Worm (Caenorhabditis elegans) whole organism, mixed stage, embryonic: ENCODE data around the gene tag-275.

ENCODE experiments used
- blmp-1 ChIP-seq: fragments of 150-350 bp; optimal IDR thresholded peaks from 2 replicates; lab custom pipeline; 2014; ENCODE audit warnings: missing biosample characterization, missing genetic modification characterization
- ceh-39 ChIP-seq: fragments of 150-350 bp; optimal IDR thresholded peaks from 2 replicates; lab custom pipeline; 2014; ENCODE audit warnings: missing biosample characterization, missing genetic modification characterization
- elt-1 ChIP-seq: sonication (generic microtip); optimal IDR thresholded peaks from 2 replicates; lab custom pipeline; 2017; ENCODE audit warnings: missing genetic modification characterization, mild to moderate bottlenecking, missing compliant biosample characterization, antibody characterized with exemption, moderate library complexity, borderline replicate concordance; ENCODE audit not compliant: insufficient read depth
- elt-3 ChIP-seq: fragments of 150-350 bp; optimal IDR thresholded peaks from 2 replicates; lab custom pipeline; 2014; ENCODE audit warnings: missing biosample characterization, missing genetic modification characterization
- flh-1 ChIP-seq: fragments of 200-800 bp; sonication (Bioruptor generic); optimal IDR thresholded peaks from 2 replicates; lab custom pipeline; 2018; ENCODE audit warnings: mild to moderate bottlenecking, missing genetic modification characterization, moderate library complexity, missing compliant biosample characterization
- ham-2 ChIP-seq: fragments of 200-800 bp; sonication (Bioruptor generic); optimal IDR thresholded peaks from 2 replicates; lab custom pipeline; 2018; ENCODE audit warnings: mild to moderate bottlenecking, missing genetic modification characterization, missing compliant biosample characterization
- lin-13 ChIP-seq: fragments of 150-350 bp; optimal IDR thresholded peaks from 2 replicates; lab custom pipeline; 2014; ENCODE audit warnings: missing biosample characterization, missing genetic modification characterization
- nhr-237 ChIP-seq: fragments of 150-350 bp; optimal IDR thresholded peaks from 2 replicates; lab custom pipeline; 2014; ENCODE audit warnings: missing biosample characterization, missing genetic modification characterization
- nhr-28 ChIP-seq: fragments of 150-350 bp; optimal IDR thresholded peaks from 2 replicates; lab custom pipeline; 2014; ENCODE audit warnings: missing biosample characterization, missing genetic modification characterization
- nhr-76 ChIP-seq: sonication (generic microtip); optimal IDR thresholded peaks from 2 replicates; lab custom pipeline; 2017; ENCODE audit warnings: missing biosample characterization, missing genetic modification characterization
- unc-39 ChIP-seq: fragments of 150-350 bp; optimal IDR thresholded peaks from 2 replicates; lab custom pipeline; 2014; ENCODE audit warnings: missing biosample characterization, missing genetic modification characterization
- ztf-11 ChIP-seq: fragments of 150-350 bp; optimal IDR thresholded peaks from 2 replicates; lab custom pipeline; 2014; ENCODE audit warnings: missing biosample characterization, missing genetic modification characterization

ce11 chrX:6128225-6128686, 22.1 kb downstream of the tag-275 start, which contains the start of gene C15H9.9:
- TF ChIP-seq nhr-28 (tag; lab: Kevin White, UChicago) (no peak), ztf-11 (no peak), lin-13 (no peak), nhr-237 (tag; lab: Kevin White, UChicago) (no peak), unc-39 (tag; lab: Kevin White, UChicago) (no peak), elt-3 (tag; lab: Kevin White, UChicago) (no peak), blmp-1 (tag; lab: Kevin White, UChicago) (no peak), elt-1 (tag; lab: Kevin White, UChicago) (no peak), ham-2 (GFP tag; lab: Kevin White, UChicago) (no peak), nhr-76 (tag; lab: Kevin White, UChicago) (no peak), flh-1 (no peak), ceh-39 (tag; lab: Kevin White, UChicago) (no peak)
